Fruit fly (Drosophila melanogaster) whole organism, embryonic: ENCODE measurements around the gene Plod.

Source experiments
- Antp ChIP-seq: fragments of 200-800 bp; sonication (Bioruptor generic); optimal IDR thresholded peaks from 3 replicates; lab custom pipeline; 2016; ENCODE audit warnings: missing biosample characterization, missing genetic modification characterization
- Bgb ChIP-seq: fragments of 200-800 bp; sonication (Bioruptor generic); IDR thresholded peaks from 2 replicates; pipeline ENCODE4 v1.3.6; 2022; ENCODE audit warnings: missing biosample characterization, missing genetic modification characterization; ENCODE audit not compliant: partially characterized antibody
- CG10209 ChIP-seq: fragments of 200-800 bp; sonication (Bioruptor generic); optimal IDR thresholded peaks from 3 replicates; lab custom pipeline; 2017; ENCODE audit warnings: missing biosample characterization, mild to moderate bottlenecking, missing genetic modification characterization, missing genetic modification reagents
- CG10565 ChIP-seq: fragments of 200-800 bp; sonication (Bioruptor generic); optimal IDR thresholded peaks from 3 replicates; lab custom pipeline; 2016; ENCODE audit warnings: missing biosample characterization, mild to moderate bottlenecking, missing genetic modification characterization
- CG11723 ChIP-seq: fragments of 200-800 bp; sonication (Bioruptor generic); optimal IDR thresholded peaks from 2 replicates; lab custom pipeline; 2017; ENCODE audit warnings: missing biosample characterization, mild to moderate bottlenecking, missing genetic modification characterization
- CG12219 ChIP-seq: fragments of 200-800 bp; sonication (Bioruptor generic); optimal IDR thresholded peaks from 3 replicates; lab custom pipeline; 2018; ENCODE audit warnings: missing biosample characterization, mild to moderate bottlenecking, missing genetic modification characterization
- CG13296 ChIP-seq: fragments of 200-800 bp; sonication (Bioruptor generic); optimal IDR thresholded peaks from 3 replicates; lab custom pipeline; 2018; ENCODE audit warnings: missing biosample characterization, mild to moderate bottlenecking, missing genetic modification characterization
- CG15269 ChIP-seq: fragments of 200-800 bp; sonication (Bioruptor generic); optimal IDR thresholded peaks from 2 replicates; lab custom pipeline; 2018; ENCODE audit warnings: missing biosample characterization, mild to moderate bottlenecking, missing genetic modification characterization, moderate library complexity
- CG15514 ChIP-seq: fragments of 200-800 bp; sonication (Bioruptor generic); optimal IDR thresholded peaks from 3 replicates; lab custom pipeline; 2017; ENCODE audit warnings: missing biosample characterization, missing genetic modification characterization, mild to moderate bottlenecking, moderate library complexity, missing genetic modification reagents
- CG1832 ChIP-seq: fragments of 200-800 bp; sonication (Bioruptor generic); optimal IDR thresholded peaks from 2 replicates; lab custom pipeline; 2017; ENCODE audit warnings: missing biosample characterization, mild to moderate bottlenecking, missing genetic modification characterization, inconsistent platforms
- CG2678 ChIP-seq: fragments of 200-800 bp; sonication (Bioruptor generic); optimal IDR thresholded peaks from 3 replicates; lab custom pipeline; 2019; ENCODE audit warnings: missing biosample characterization, mild to moderate bottlenecking, missing genetic modification characterization, moderate library complexity
- CG31365 ChIP-seq: fragments of 200-800 bp; sonication (Bioruptor generic); optimal IDR thresholded peaks from 2 replicates; lab custom pipeline; 2018; ENCODE audit warnings: missing biosample characterization, mild to moderate bottlenecking, missing genetic modification characterization
- CG3163 ChIP-seq: fragments of 200-800 bp; sonication (Bioruptor generic); optimal IDR thresholded peaks from 3 replicates; lab custom pipeline; 2016; ENCODE audit warnings: missing biosample characterization, missing genetic modification characterization
- CG34224 ChIP-seq: fragments of 200-800 bp; sonication (Bioruptor generic); IDR thresholded peaks from 3 replicates; pipeline ENCODE4 v1.3.6; 2022; ENCODE audit warnings: missing biosample characterization, missing genetic modification characterization; ENCODE audit not compliant: partially characterized antibody
- CG4404 ChIP-seq: fragments of 200-800 bp; sonication (Bioruptor generic); IDR thresholded peaks from 2 replicates; pipeline ENCODE4 v1.3.6; 2022; ENCODE audit warnings: missing biosample characterization, missing genetic modification characterization
- CG6272 ChIP-seq: fragments of 200-800 bp; sonication (Bioruptor generic); IDR thresholded peaks from 2 replicates; pipeline ENCODE4 v1.3.6; 2022; ENCODE audit warnings: missing biosample characterization, missing genetic modification characterization
- CG6683 ChIP-seq: fragments of 200-800 bp; sonication (Bioruptor generic); optimal IDR thresholded peaks from 2 replicates; lab custom pipeline; 2017; ENCODE audit warnings: missing biosample characterization, mild to moderate bottlenecking, missing genetic modification characterization, missing genetic modification reagents
- CG8089 ChIP-seq: fragments of 200-800 bp; sonication (Bioruptor generic); optimal IDR thresholded peaks from 3 replicates; lab custom pipeline; 2016; ENCODE audit warnings: missing biosample characterization, missing genetic modification characterization
- CG8388 ChIP-seq: fragments of 200-800 bp; sonication (Bioruptor generic); optimal IDR thresholded peaks from 2 replicates; lab custom pipeline; 2019; ENCODE audit warnings: missing biosample characterization, mild to moderate bottlenecking, missing genetic modification characterization, moderate library complexity
- CG9932 ChIP-seq: fragments of 200-800 bp; sonication (Bioruptor generic); IDR thresholded peaks from 2 replicates; pipeline ENCODE4 v1.3.6; 2022; ENCODE audit warnings: missing biosample characterization, missing genetic modification characterization
- CoRest ChIP-seq: fragments of 200-800 bp; sonication (Bioruptor generic); optimal IDR thresholded peaks from 3 replicates; lab custom pipeline; 2018; ENCODE audit warnings: missing biosample characterization, mild to moderate bottlenecking, missing genetic modification characterization, moderate library complexity
- D19B ChIP-seq: fragments of 200-800 bp; sonication (Bioruptor generic); optimal IDR thresholded peaks from 2 replicates; lab custom pipeline; 2017; ENCODE audit warnings: missing biosample characterization, mild to moderate bottlenecking, missing genetic modification characterization
- Dbx ChIP-seq: fragments of 200-800 bp; sonication (Bioruptor generic); IDR thresholded peaks from 3 replicates; pipeline ENCODE4 v1.3.6; 2022; ENCODE audit warnings: missing biosample characterization, missing genetic modification characterization
- Gsc ChIP-seq: fragments of 200-800 bp; sonication (Bioruptor generic); IDR thresholded peaks from 2 replicates; pipeline ENCODE4 v1.3.6; 2022; ENCODE audit warnings: missing biosample characterization, missing genetic modification characterization
- Gug ChIP-seq: fragments of 200-800 bp; sonication (Bioruptor generic); IDR thresholded peaks from 4 replicates; pipeline ENCODE4 v1.3.6; 2022; ENCODE audit warnings: missing biosample characterization, missing genetic modification characterization
- Hand ChIP-seq: fragments of 200-800 bp; sonication (Bioruptor generic); optimal IDR thresholded peaks from 2 replicates; lab custom pipeline; 2017; ENCODE audit warnings: mild to moderate bottlenecking, missing biosample characterization, missing genetic modification reagents, missing genetic modification characterization
- Neu2 ChIP-seq: fragments of 200-800 bp; sonication (Bioruptor generic); optimal IDR thresholded peaks from 3 replicates; lab custom pipeline; 2016; ENCODE audit warnings: missing biosample characterization, missing genetic modification characterization, borderline replicate concordance
- Ssrp ChIP-seq: fragments of 200-800 bp; sonication (Bioruptor generic); optimal IDR thresholded peaks from 2 replicates; lab custom pipeline; 2018; ENCODE audit warnings: missing biosample characterization, mild to moderate bottlenecking, missing genetic modification characterization, moderate library complexity
- ap ChIP-seq: fragments of 200-800 bp; sonication (Bioruptor generic); IDR thresholded peaks from 2 replicates; pipeline ENCODE4 v1.3.6; 2022; ENCODE audit warnings: missing biosample characterization, missing genetic modification characterization
- az2 ChIP-seq: fragments of 200-800 bp; sonication (Bioruptor generic); optimal IDR thresholded peaks from 3 replicates; lab custom pipeline; 2016; ENCODE audit warnings: missing biosample characterization, missing genetic modification characterization
- bbx ChIP-seq: fragments of 200-800 bp; sonication (Bioruptor generic); IDR thresholded peaks from 2 replicates; pipeline ENCODE4 v1.3.6; 2022; ENCODE audit warnings: missing biosample characterization, missing genetic modification characterization; ENCODE audit not compliant: partially characterized antibody
- cas ChIP-seq: fragments of 200-800 bp; sonication (Bioruptor generic); IDR thresholded peaks from 2 replicates; pipeline ENCODE4 v1.3.6; 2022; ENCODE audit warnings: missing biosample characterization, missing genetic modification characterization
- ci ChIP-seq: fragments of 200-800 bp; sonication (Bioruptor generic); IDR thresholded peaks from 3 replicates; pipeline ENCODE4 v1.3.6; 2022; ENCODE audit warnings: missing biosample characterization, missing genetic modification characterization
- dimm ChIP-seq: fragments of 200-800 bp; sonication (Bioruptor generic); IDR thresholded peaks from 2 replicates; pipeline ENCODE4 v1.3.6; 2022; ENCODE audit warnings: missing biosample characterization, missing genetic modification characterization
- dmrt11E ChIP-seq: fragments of 200-800 bp; sonication (Bioruptor generic); optimal IDR thresholded peaks from 3 replicates; lab custom pipeline; 2018; ENCODE audit warnings: missing biosample characterization, mild to moderate bottlenecking, missing genetic modification characterization, moderate library complexity
- ems ChIP-seq: fragments of 200-800 bp; sonication (Bioruptor generic); optimal IDR thresholded peaks from 3 replicates; lab custom pipeline; 2016; ENCODE audit warnings: missing biosample characterization, missing genetic modification characterization
- gcm ChIP-seq: fragments of 200-800 bp; sonication (Bioruptor generic); optimal IDR thresholded peaks from 2 replicates; lab custom pipeline; 2019; ENCODE audit warnings: missing biosample characterization, mild to moderate bottlenecking, missing genetic modification characterization, moderate library complexity
- hb ChIP-seq: fragments of 200-800 bp; sonication (Bioruptor generic); IDR thresholded peaks from 3 replicates; pipeline ENCODE4 v1.3.6; 2022; ENCODE audit warnings: missing biosample characterization, missing genetic modification characterization; ENCODE audit not compliant: partially characterized antibody
- kay ChIP-seq: fragments of 200-800 bp; sonication (Bioruptor generic); optimal IDR thresholded peaks from 2 replicates; lab custom pipeline; 2016; ENCODE audit warnings: missing biosample characterization, missing genetic modification characterization
- maf-S ChIP-seq: fragments of 200-800 bp; sonication (Bioruptor generic); optimal IDR thresholded peaks from 2 replicates; lab custom pipeline; 2016; ENCODE audit warnings: missing biosample characterization, missing genetic modification characterization
- nmo ChIP-seq: fragments of 200-800 bp; sonication (Bioruptor generic); optimal IDR thresholded peaks from 2 replicates; lab custom pipeline; 2018; ENCODE audit warnings: missing biosample characterization, mild to moderate bottlenecking, missing genetic modification characterization, moderate library complexity
- nom ChIP-seq: fragments of 200-800 bp; sonication (Bioruptor generic); optimal IDR thresholded peaks from 2 replicates; lab custom pipeline; 2017; ENCODE audit warnings: missing biosample characterization, missing genetic modification characterization, mild to moderate bottlenecking, moderate library complexity, missing genetic modification reagents
- p53 ChIP-seq: fragments of 200-800 bp; sonication (Bioruptor generic); optimal IDR thresholded peaks from 2 replicates; lab custom pipeline; 2016; ENCODE audit warnings: missing biosample characterization, missing genetic modification characterization
- pros ChIP-seq: fragments of 200-800 bp; sonication (Bioruptor generic); optimal IDR thresholded peaks from 3 replicates; lab custom pipeline; 2019; ENCODE audit warnings: missing biosample characterization, mild to moderate bottlenecking, missing genetic modification characterization, moderate library complexity
- ssp ChIP-seq: fragments of 200-800 bp; sonication (Bioruptor generic); IDR thresholded peaks from 2 replicates; pipeline ENCODE4 v1.3.6; 2022; ENCODE audit warnings: missing biosample characterization, missing genetic modification characterization
- tx ChIP-seq: fragments of 200-800 bp; sonication (Bioruptor generic); optimal IDR thresholded peaks from 2 replicates; lab custom pipeline; 2016; ENCODE audit warnings: missing biosample characterization, missing genetic modification characterization
- vnd ChIP-seq: fragments of 200-800 bp; sonication (Bioruptor generic); IDR thresholded peaks from 3 replicates; pipeline ENCODE4 v1.3.6; 2022; ENCODE audit warnings: missing biosample characterization, missing genetic modification characterization; ENCODE audit not compliant: partially characterized antibody
- zf30C ChIP-seq: fragments of 200-800 bp; sonication (Bioruptor generic); optimal IDR thresholded peaks from 3 replicates; lab custom pipeline; 2018; ENCODE audit warnings: missing biosample characterization, mild to moderate bottlenecking, missing genetic modification characterization

The Plod gene

DNA sequence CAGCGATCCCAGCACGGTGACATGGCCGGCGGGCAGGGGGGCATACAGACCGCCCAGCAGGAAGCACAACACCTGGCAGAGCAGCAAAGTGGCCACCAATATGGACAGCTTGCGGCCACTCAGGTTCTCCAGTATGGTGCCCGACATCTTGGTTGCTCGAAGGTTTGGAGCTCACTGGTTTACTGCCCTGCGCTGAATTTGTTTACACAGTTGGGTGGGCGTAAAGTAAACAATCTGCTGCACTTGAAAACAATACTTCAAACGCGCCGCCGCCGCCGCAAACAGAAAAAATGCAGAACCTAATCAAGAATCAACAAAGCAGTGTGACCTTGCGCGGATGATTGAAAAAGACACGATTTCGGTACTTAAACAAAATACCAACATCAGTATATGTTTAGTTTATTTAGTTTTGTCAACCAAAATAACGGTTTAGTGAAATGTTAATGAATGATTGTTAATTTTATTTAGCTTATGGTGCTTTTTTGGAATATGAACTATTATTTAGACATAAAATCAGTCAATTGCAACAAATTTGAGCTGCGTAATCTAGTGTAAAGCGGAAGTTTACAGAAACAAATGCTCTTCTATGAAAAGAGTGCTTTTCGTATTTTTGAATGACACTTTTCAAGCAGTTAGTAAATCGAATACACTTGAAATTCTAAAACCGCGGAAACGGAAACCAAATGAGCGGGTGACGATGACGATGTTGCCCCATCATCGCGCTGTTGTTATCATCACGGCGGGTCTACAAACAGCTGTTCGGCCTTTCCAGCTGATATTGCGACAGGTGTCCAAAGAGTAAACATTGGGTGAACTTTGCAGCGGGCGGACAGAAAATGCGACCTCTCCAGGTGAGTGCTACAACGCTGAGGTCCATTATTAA lies 36.3 kb downstream of the Plod start, which contains the start of the genes wls and Adck5 (continued):
- TF ChIP-seq ap (GFP tag; lab: Robert Waterston, UW) (no peak), bbx (GFP tag; lab: Robert Waterston, UW) (0 out of 2 replicates have a peak, but pooled peaks have one; percentile 8), Hand (GFP tag; lab: Kevin White, UChicago) (no peak), ssp (GFP tag; lab: Robert Waterston, UW) (no peak), Gug (GFP tag; lab: Robert Waterston, UW) (no peak), CG31365 (tag; lab: Kevin White, UChicago) (no peak), ci (GFP tag; lab: Robert Waterston, UW) (peak; percentile 87), CG15514 (peak; percentile 78), CG11723 (GFP tag; lab: Kevin White, UChicago) (peak; percentile 45), Gsc (GFP tag; lab: Robert Waterston, UW) (no peak), CG34224 (GFP tag; lab: Robert Waterston, UW) (0 out of 3 replicates have a peak, but pooled peaks have one; percentile 23), az2 (GFP tag; lab: Kevin White, UChicago) (no peak), p53 (GFP tag; lab: Kevin White, UChicago) (peak; percentile 7), tx (GFP tag; lab: Kevin White, UChicago) (no peak), ems (GFP tag; lab: Kevin White, UChicago) (no peak), maf-S (GFP tag; lab: Kevin White, UChicago) (peak; percentile 11), vnd (no peak), zf30C (GFP tag; lab: Kevin White, UChicago) (no peak), nom (no peak), CG10565 (GFP tag; lab: Kevin White, UChicago) (no peak), CG15269 (tag; lab: Kevin White, UChicago) (no peak), CG8089 (GFP tag; lab: Kevin White, UChicago) (peak; percentile 67), CG12219 (GFP tag; lab: Kevin White, UChicago) (peak; percentile 47), CG6683 (peak; percentile 39), CG1832 (no peak), CG4404 (no peak), Neu2 (GFP tag; lab: Kevin White, UChicago) (no peak), dmrt11E (tag; lab: Kevin White, UChicago) (no peak), pros (GFP tag; lab: Kevin White, UChicago) (no peak), CG10209 (GFP tag; lab: Kevin White, UChicago) (peak; percentile 61), CG3163 (no peak), Dbx (GFP tag; lab: Robert Waterston, UW) (0 out of 3 replicates have a peak, but pooled peaks have one; percentile 22), dimm (GFP tag; lab: Robert Waterston, UW) (no peak), Bgb (GFP tag; lab: Robert Waterston, UW) (peak; percentile 24; the same call in 1 of the 2 replicates), CG6272 (no peak), CG9932 (no peak), CoRest (tag; lab: Kevin White, UChicago) (peak; percentile 60), Antp (GFP tag; lab: Kevin White, UChicago) (peak; percentile 4), kay (peak; percentile 10), CG2678 (tag; lab: Kevin White, UChicago) (no peak), hb (GFP tag; lab: Robert Waterston, UW) (no peak), cas (GFP tag; lab: Robert Waterston, UW) (no peak), CG13296 (GFP tag; lab: Kevin White, UChicago) (peak; percentile 70), gcm (peak; percentile 26), nmo (GFP tag; lab: Kevin White, UChicago) (peak; percentile 45), Ssrp (peak; percentile 6), CG8388 (GFP tag; lab: Kevin White, UChicago) (peak; percentile 23), D19B (GFP tag; lab: Kevin White, UChicago) (no peak)
